Worm (Caenorhabditis elegans): ENCODE results near the gene btb-7.

Gene btb-7

DNA sequence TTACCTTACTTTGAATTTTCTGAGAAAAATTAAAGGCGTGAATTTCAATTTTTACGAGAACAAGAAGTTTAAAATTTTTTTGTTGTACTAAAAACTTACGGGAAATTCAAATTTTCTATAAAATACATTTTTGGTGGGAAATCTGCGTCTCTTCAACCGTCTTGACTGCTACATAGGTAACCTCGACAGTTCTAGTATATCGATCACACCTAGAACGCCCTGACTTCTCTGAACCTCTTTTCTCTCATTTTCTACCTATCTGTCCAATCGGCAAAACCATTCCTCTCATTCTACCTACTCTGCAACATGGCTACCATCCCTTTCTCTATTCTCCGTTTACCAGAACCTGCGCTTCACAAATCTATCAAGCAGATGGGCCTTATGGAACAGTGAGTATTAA lies 29.3 kb upstream of the btb-7 start, which contains the start of gene fbxb-25:
Gene fbxb-25 (plus strand): TSS at position 301 of the 400 bp plus-strand sequence.
- TF ChIP-seq zip-8 (tag; optimal IDR thresholded peaks at IDR 0.05) (no peak), flh-1 (GFP tag; optimal IDR thresholded peaks at IDR 0.05) (no peak), ham-2 (GFP tag; optimal IDR thresholded peaks at IDR 0.05) (no peak), nhr-76 (tag; optimal IDR thresholded peaks at IDR 0.05) (no peak), mab-5 (tag; optimal IDR thresholded peaks at IDR 0.05) (no peak), ceh-43 (GFP tag; optimal IDR thresholded peaks at IDR 0.05) (no peak), pha-4 (tag; optimal IDR thresholded peaks at IDR 0.05) (no peak), ztf-11 (tag; optimal IDR thresholded peaks at IDR 0.05) (no peak), nhr-12 (tag; optimal IDR thresholded peaks at IDR 0.05) (no peak), unc-39 (tag; optimal IDR thresholded peaks at IDR 0.05) (no peak)

DNA sequence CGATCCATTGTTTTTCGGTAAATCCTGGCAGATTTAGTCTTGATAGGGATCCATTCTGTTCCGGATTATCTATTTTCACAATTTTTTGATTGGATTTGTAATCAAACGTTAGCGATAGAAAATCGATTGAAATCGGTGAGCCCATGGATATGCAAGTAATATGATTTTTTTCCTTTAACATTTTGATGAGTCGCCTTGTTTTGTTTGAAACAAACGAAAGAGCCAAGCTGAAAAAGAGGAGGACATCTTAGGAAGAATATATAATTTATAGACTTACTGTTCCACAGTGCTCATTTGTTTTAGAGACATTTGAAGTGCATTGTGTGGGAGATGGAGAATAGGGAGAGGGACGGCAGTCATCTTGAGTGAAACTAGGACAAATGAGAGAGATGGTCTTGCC lies 24.2 kb upstream of the btb-7 start, which contains the start of the genes fbxb-18 and fbxb-19:
Gene fbxb-18 (minus strand): TSS at position 101 of the 400 bp plus-strand sequence.
Gene fbxb-19 (minus strand): TSS at position 369 of the 400 bp plus-strand sequence.
- TF ChIP-seq nhr-28 (tag; optimal IDR thresholded peaks at IDR 0.05): no peak

- TF ChIP-seq ham-2 (GFP tag; optimal IDR thresholded peaks at IDR 0.05) (no peak), snpc-4 (tag; optimal IDR thresholded peaks at IDR 0.05) (no peak), bed-3 (GFP tag; optimal IDR thresholded peaks at IDR 0.05) (no peak), ceh-43 (GFP tag; optimal IDR thresholded peaks at IDR 0.05) (no peak), sem-2 (GFP tag; optimal IDR thresholded peaks at IDR 0.05) (no peak), flh-1 (GFP tag; optimal IDR thresholded peaks at IDR 0.05) (no peak)
Observed at ce11 chrII:1691011-1691410, 22.0 kb upstream of the btb-7 start, which contains the start of gene fbxc-22. fbxc-22 (minus strand) TSS chrII:1691111.

DNA sequence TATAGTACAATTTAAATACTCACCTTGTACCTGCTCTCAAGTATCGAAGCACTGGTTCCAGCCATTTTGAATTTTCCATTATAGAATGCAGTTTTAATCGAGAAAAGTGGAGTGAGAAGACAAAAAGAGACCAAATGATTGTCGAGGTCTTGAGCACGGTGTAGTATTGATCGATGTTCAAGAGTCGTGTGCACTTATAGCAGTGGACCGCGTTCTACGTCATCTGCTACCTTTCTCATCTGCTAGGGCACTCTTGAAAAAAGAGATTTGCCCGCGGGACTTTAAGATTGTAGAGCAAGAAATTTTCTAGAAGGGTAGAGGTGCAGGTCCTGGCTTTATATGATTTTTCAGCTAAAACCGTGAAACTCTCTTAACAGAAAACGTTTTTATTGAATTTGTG lies 20.2 kb upstream of the btb-7 start, which contains the start of gene fbxc-21:
Gene fbxc-21 (minus strand): TSS at position 101 of the 400 bp plus-strand sequence.
- TF ChIP-seq lin-13 (tag; optimal IDR thresholded peaks at IDR 0.05) (no peak), ceh-83 (GFP tag; optimal IDR thresholded peaks at IDR 0.05) (no peak), zip-8 (tag; optimal IDR thresholded peaks at IDR 0.05) (no peak), ztf-11 (tag; optimal IDR thresholded peaks at IDR 0.05) (no peak), lsy-2 (tag; optimal IDR thresholded peaks at IDR 0.05) (no peak), snpc-4 (tag; optimal IDR thresholded peaks at IDR 0.05) (no peak), nhr-28 (tag; optimal IDR thresholded peaks at IDR 0.05) (no peak), nhr-76 (tag; optimal IDR thresholded peaks at IDR 0.05) (no peak), tbx-8 (GFP tag; optimal IDR thresholded peaks at IDR 0.05) (no peak), cnd-1 (tag; optimal IDR thresholded peaks at IDR 0.05) (no peak), ceh-43 (GFP tag; optimal IDR thresholded peaks at IDR 0.05) (no peak), sem-2 (GFP tag; optimal IDR thresholded peaks at IDR 0.05) (no peak), mab-5 (tag; optimal IDR thresholded peaks at IDR 0.05) (no peak), nhr-12 (tag; optimal IDR thresholded peaks at IDR 0.05) (no peak), ces-1 (GFP tag; optimal IDR thresholded peaks at IDR 0.05) (no peak), flh-1 (GFP tag; optimal IDR thresholded peaks at IDR 0.05) (no peak)

ce11 chrII:1694530-1694929 lies 18.5 kb upstream of the btb-7 start, which contains the start of gene fbxc-26:
fbxc-26 (minus strand) TSS chrII:1694630.
- TF ChIP-seq unc-62 (GFP tag; optimal IDR thresholded peaks at IDR 0.05): no peak
- no peak for TF ChIP-seq nhr-2 (tag; optimal IDR thresholded peaks at IDR 0.05)
- no peak for TF ChIP-seq unc-39 (tag; optimal IDR thresholded peaks at IDR 0.05)

DNA sequence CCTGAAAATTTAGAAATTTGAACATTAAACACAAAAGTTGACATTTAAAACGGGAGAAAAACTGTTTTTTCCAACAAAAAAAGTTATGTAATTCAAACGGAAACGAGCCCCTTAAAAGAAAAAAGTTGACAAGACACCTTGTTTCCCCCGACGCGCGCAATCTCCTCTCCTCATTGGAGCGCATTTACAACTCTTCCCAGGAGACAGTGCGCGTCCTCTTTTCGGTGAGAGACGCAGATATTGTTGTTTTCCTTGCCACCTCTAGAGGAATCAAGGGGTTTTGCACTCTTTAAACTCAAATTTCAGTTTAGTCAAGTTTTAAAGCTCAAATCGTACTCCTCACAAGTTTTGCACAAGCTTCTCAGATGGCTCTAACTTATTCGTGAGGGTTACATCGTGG lies 17.2 kb upstream of the btb-7 start, which contains the start of gene F58E1.13:
Gene F58E1.13 (minus strand): TSS at position 12 of the 400 bp plus-strand sequence.
- no peak for TF ChIP-seq unc-120 (tag; optimal IDR thresholded peaks at IDR 0.05; ENCODE audit: poor library complexity, severe bottlenecking)
- no peak for TF ChIP-seq ceh-43 (GFP tag; optimal IDR thresholded peaks at IDR 0.05)
- no peak for TF ChIP-seq sem-2 (GFP tag; optimal IDR thresholded peaks at IDR 0.05)

DNA sequence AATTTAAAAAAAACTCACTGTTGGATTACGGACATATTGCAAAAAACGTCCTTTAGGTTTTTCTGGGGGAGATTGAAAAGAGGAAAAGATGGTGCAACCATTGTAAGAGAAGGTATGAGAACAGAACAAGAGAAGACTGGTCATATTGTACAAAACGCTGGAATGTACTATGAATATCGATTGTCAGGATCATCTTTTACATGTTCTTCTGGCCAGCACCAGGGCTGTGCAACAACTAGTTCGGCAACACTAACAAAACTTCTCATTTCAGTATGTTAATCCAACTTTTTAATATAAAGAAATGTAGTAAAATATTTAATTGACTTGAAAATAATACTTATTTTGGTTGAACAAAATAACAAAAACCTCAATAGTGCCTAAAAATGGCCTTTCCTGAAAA lies 9.7 kb upstream of the btb-7 start, which contains the start of gene fbxb-47:
Gene fbxb-47 (minus strand): TSS at position 101 of the 400 bp plus-strand sequence.
- TF ChIP-seq lin-13 (tag; optimal IDR thresholded peaks at IDR 0.05) (no peak), flh-1 (GFP tag; optimal IDR thresholded peaks at IDR 0.05) (no peak), M03D4.4 (tag; optimal IDR thresholded peaks at IDR 0.05) (no peak), bed-3 (GFP tag; optimal IDR thresholded peaks at IDR 0.05) (no peak), ces-1 (GFP tag; optimal IDR thresholded peaks at IDR 0.05) (no peak), tbx-8 (GFP tag; optimal IDR thresholded peaks at IDR 0.05) (no peak), hlh-1 (tag; optimal IDR thresholded peaks at IDR 0.05) (no peak), cnd-1 (tag; optimal IDR thresholded peaks at IDR 0.05) (no peak), sem-2 (GFP tag; optimal IDR thresholded peaks at IDR 0.05) (no peak), nhr-12 (tag; optimal IDR thresholded peaks at IDR 0.05) (no peak), unc-120 (tag; optimal IDR thresholded peaks at IDR 0.05; ENCODE audit: poor library complexity, severe bottlenecking) (no peak)

All from whole organism, mixed stage, embryonic.